Fruit fly (Drosophila melanogaster): ENCODE measurements around the gene CG18273.

The CG18273 gene

dm6 chrX:493445-494190 lies 6.2 kb upstream of the CG18273 start, which contains the start of gene CG17896 (continued):
- TF ChIP-seq CG18262 (tag; optimal IDR thresholded peaks at IDR 0.05) = peak; percentile 93
- TF ChIP-seq CG11695 (GFP tag; IDR thresholded peaks at IDR 0.05) = peak; percentile 97
- TF ChIP-seq CG7987 (GFP tag; optimal IDR thresholded peaks at IDR 0.05) = peak; percentile 95
- TF ChIP-seq bsh (GFP tag; optimal IDR thresholded peaks at IDR 0.05) = peak; percentile 95
- peak; percentile 100 for TF ChIP-seq Rfx (GFP tag; IDR thresholded peaks at IDR 0.05)
- peak; percentile 96 for TF ChIP-seq Awh (GFP tag; IDR thresholded peaks at IDR 0.05)
- TF ChIP-seq CG1647 (GFP tag; optimal IDR thresholded peaks at IDR 0.05) = peak; percentile 98
- TF ChIP-seq CG10565 (GFP tag; optimal IDR thresholded peaks at IDR 0.05) = peak; percentile 81
- peak; percentile 95 for TF ChIP-seq CG18476 (GFP tag; optimal IDR thresholded peaks at IDR 0.05)
- TF ChIP-seq shn (GFP tag; optimal IDR thresholded peaks at IDR 0.05) = peak; percentile 98
- TF ChIP-seq br (optimal IDR thresholded peaks at IDR 0.05) = no peak
- no peak for TF ChIP-seq bbx (GFP tag; IDR thresholded peaks at IDR 0.05; ENCODE audit: partially characterized antibody)
- TF ChIP-seq Aef1 (GFP tag; IDR thresholded peaks at IDR 0.05) = peak; percentile 99
- no peak for TF ChIP-seq Scr (GFP tag; IDR thresholded peaks at IDR 0.05; ENCODE audit: partially characterized antibody)
- TF ChIP-seq toy (GFP tag; IDR thresholded peaks at IDR 0.05) = peak; percentile 96
- TF ChIP-seq Hr51 (GFP tag; optimal IDR thresholded peaks at IDR 0.05) = peak; percentile 96 to 98
- peak; percentile 96 for TF ChIP-seq Ravus (GFP tag; IDR thresholded peaks at IDR 0.05)
- peak; percentile 89 for TF ChIP-seq fd64A (GFP tag; optimal IDR thresholded peaks at IDR 0.05)
- peak; percentile 98 for TF ChIP-seq CG2678 (tag; optimal IDR thresholded peaks at IDR 0.05)
- TF ChIP-seq fd102C (GFP tag; optimal IDR thresholded peaks at IDR 0.05) = no peak
- TF ChIP-seq CG34422 (GFP tag; IDR thresholded peaks at IDR 0.05) = peak; percentile 98
- TF ChIP-seq peb (GFP tag; IDR thresholded peaks at IDR 0.05) = peak; percentile 92
- TF ChIP-seq eve (GFP tag; optimal IDR thresholded peaks at IDR 0.05) = no peak
- TF ChIP-seq CG2712 (tag; optimal IDR thresholded peaks at IDR 0.05) = peak; percentile 95
- peak; percentile 90 for TF ChIP-seq CG11696 (GFP tag; IDR thresholded peaks at IDR 0.05)
- TF ChIP-seq Hsf (GFP tag; optimal IDR thresholded peaks at IDR 0.05) = peak; percentile 99
- peak; percentile 99 for TF ChIP-seq Dek (tag; optimal IDR thresholded peaks at IDR 0.05)
- TF ChIP-seq caup (GFP tag; optimal IDR thresholded peaks at IDR 0.05; ENCODE audit: severe bottlenecking) = peak; percentile 99
- TF ChIP-seq CG12155 (GFP tag; optimal IDR thresholded peaks at IDR 0.05) = peak; percentile 98
- TF ChIP-seq jing (GFP tag; optimal IDR thresholded peaks at IDR 0.05) = peak; percentile 95
- peak; percentile 97 for TF ChIP-seq grau (tag; optimal IDR thresholded peaks at IDR 0.05)
- peak; percentile 97 for TF ChIP-seq CG17359 (tag; optimal IDR thresholded peaks at IDR 0.05)
- TF ChIP-seq nom (GFP tag; optimal IDR thresholded peaks at IDR 0.05) = peak; percentile 89
- peak; percentile 92 for TF ChIP-seq Bdp1 (GFP tag; optimal IDR thresholded peaks at IDR 0.05)
- peak; percentile 93 for TF ChIP-seq dimm (GFP tag; IDR thresholded peaks at IDR 0.05)
- no peak for TF ChIP-seq CG13287 (GFP tag; IDR thresholded peaks at IDR 0.05; ENCODE audit: partially characterized antibody)
- peak; percentile 96 for TF ChIP-seq tup (GFP tag; optimal IDR thresholded peaks at IDR 0.05)
- peak; percentile 7 for TF ChIP-seq CG7745 (tag; optimal IDR thresholded peaks at IDR 0.05)
- TF ChIP-seq ranshi (GFP tag; IDR thresholded peaks at IDR 0.05) = peak; percentile 98
- TF ChIP-seq wek (GFP tag; optimal IDR thresholded peaks at IDR 0.05) = peak; percentile 84
- TF ChIP-seq CG4328 (GFP tag; optimal IDR thresholded peaks at IDR 0.05) = peak; percentile 73
- TF ChIP-seq CG15601 (tag; optimal IDR thresholded peaks at IDR 0.05) = peak; percentile 88
- TF ChIP-seq Ptx1 (GFP tag; IDR thresholded peaks at IDR 0.05) = peak; percentile 98
- peak; percentile 95 for TF ChIP-seq jigr1 (GFP tag; IDR thresholded peaks at IDR 0.05)
- TF ChIP-seq hkb (optimal IDR thresholded peaks at IDR 0.05) = no peak
- TF ChIP-seq hkb (GFP tag; IDR thresholded peaks at IDR 0.05) = peak; percentile 97
- TF ChIP-seq fru (optimal IDR thresholded peaks at IDR 0.05) = no peak
- peak; percentile 93 for TF ChIP-seq CG3065 (GFP tag; optimal IDR thresholded peaks at IDR 0.05)
- TF ChIP-seq CG17829 (tag; optimal IDR thresholded peaks at IDR 0.05) = peak; percentile 94
- peak; percentile 76 for TF ChIP-seq TFAM (GFP tag; optimal IDR thresholded peaks at IDR 0.05)

Data from whole organism, embryonic.